Worm (Caenorhabditis elegans): ENCODE measurements around the gene Y48G9A.6.

DNA sequence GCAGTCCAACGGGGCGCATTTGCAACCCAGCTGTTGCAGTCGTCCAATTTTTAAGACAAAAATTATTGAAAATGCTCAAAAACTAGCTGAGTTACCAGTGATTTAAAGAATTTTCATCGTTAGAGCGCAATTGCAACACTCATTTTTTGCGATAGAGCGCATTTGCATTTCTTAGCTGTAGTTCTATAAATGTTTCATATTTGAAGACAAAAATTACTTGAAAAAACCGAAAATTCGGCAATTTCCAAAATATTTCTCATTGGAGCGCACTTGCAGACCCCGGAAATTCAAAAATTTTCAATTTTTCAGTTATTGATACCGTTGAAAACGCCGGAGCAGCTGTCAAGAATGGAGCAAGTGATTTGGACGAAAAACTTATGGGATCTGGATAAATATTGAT lies 5.6 kb upstream of the Y48G9A.6 start:
- TF ChIP-seq elt-2 (tag; optimal IDR thresholded peaks at IDR 0.05): no peak
- TF ChIP-seq nhr-11 (tag; optimal IDR thresholded peaks at IDR 0.05): no peak
- no peak for TF ChIP-seq hlh-8 (tag; optimal IDR thresholded peaks at IDR 0.05)
- no peak for TF ChIP-seq lin-11 (tag; optimal IDR thresholded peaks at IDR 0.05)
- TF ChIP-seq ceh-2 (tag; optimal IDR thresholded peaks at IDR 0.05): no peak
- no peak for TF ChIP-seq unc-86 (tag; optimal IDR thresholded peaks at IDR 0.05)
- TF ChIP-seq pqm-1 (tag; optimal IDR thresholded peaks at IDR 0.05): no peak
- no peak for TF ChIP-seq ama-1 (optimal IDR thresholded peaks at IDR 0.05)
- no peak for TF ChIP-seq pha-4 (tag; optimal IDR thresholded peaks at IDR 0.05)

All from whole organism, late embryonic.